Worm (Caenorhabditis elegans): ENCODE data around the gene M03A8.3.

DNA sequence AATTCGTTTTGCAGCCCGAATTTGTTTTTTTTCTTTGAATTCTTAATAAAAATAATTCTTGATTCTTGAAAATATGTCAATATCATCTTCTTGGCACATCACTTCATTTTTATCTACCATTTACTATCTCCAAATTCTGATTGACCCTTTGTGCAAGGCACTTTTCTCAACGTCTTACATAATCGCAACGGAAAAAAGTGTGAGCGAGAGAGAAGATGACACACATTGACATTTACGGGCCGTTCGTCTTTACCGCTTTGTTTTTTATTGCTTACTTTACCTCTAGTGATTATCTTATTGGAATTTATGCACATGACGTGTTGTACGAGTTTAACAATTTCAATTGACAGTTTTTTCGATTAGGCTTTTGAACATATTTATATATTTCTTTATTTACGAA is 48.7 kb downstream of the M03A8.3 start:
- TF ChIP-seq egl-44 (GFP tag; IDR thresholded peaks at IDR 0.05) (no peak), nfyb-1 (GFP tag; IDR thresholded peaks at IDR 0.05) (no peak), let-526 (GFP tag; IDR thresholded peaks at IDR 0.05) (no peak), Y95B8A.8 (GFP tag; IDR thresholded peaks at IDR 0.05) (no peak), hlh-26 (GFP tag; conservative IDR thresholded peaks at IDR 0.05) (no peak), F37B4.10 (GFP tag; IDR thresholded peaks at IDR 0.05) (no peak), mel-28 (tag; optimal IDR thresholded peaks at IDR 0.05; ENCODE audit: borderline replicate concordance) (no peak), egl-18 (GFP tag; IDR thresholded peaks at IDR 0.05) (no peak), pha-4 (tag; optimal IDR thresholded peaks at IDR 0.05) (no peak), F33H1.4 (GFP tag; IDR thresholded peaks at IDR 0.05) (no peak), rpc-1 (optimal IDR thresholded peaks at IDR 0.05) (no peak), rpc-1 (tag; optimal IDR thresholded peaks at IDR 0.05) (no peak), unc-130 (GFP tag; optimal IDR thresholded peaks at IDR 0.05) (no peak)
